Fruit fly (Drosophila melanogaster) whole organism, prepupa: ENCODE measurements around the gene CG42464.

ENCODE experiments used
- CG1621 ChIP-seq: fragments of 200-800 bp; sonication (Bioruptor generic); optimal IDR thresholded peaks from 3 replicates; lab custom pipeline; 2018; ENCODE audit warnings: missing biosample characterization, mild to moderate bottlenecking, missing genetic modification characterization
- CG3032 ChIP-seq: fragments of 200-800 bp; optimal IDR thresholded peaks from 2 replicates; lab custom pipeline; 2019; ENCODE audit warnings: missing biosample characterization, mild to moderate bottlenecking, missing genetic modification characterization, moderate library complexity
- CG31627 ChIP-seq: fragments of 200-800 bp; sonication (Bioruptor generic); optimal IDR thresholded peaks from 3 replicates; lab custom pipeline; 2016; ENCODE audit warnings: missing biosample characterization, missing genetic modification characterization
- CG34406 ChIP-seq: fragments of 200-800 bp; sonication (Bioruptor generic); optimal IDR thresholded peaks from 3 replicates; lab custom pipeline; 2016; ENCODE audit warnings: missing biosample characterization, missing genetic modification characterization
- CG6163 ChIP-seq: fragments of 200-800 bp; sonication (Bioruptor generic); IDR thresholded peaks from 3 replicates; pipeline ENCODE4 v1.3.6; 2022; ENCODE audit warnings: missing biosample characterization, missing genetic modification characterization
- CG6854 ChIP-seq: fragments of 200-800 bp; sonication (Bioruptor generic); optimal IDR thresholded peaks from 2 replicates; lab custom pipeline; 2017; ENCODE audit warnings: missing biosample characterization, mild to moderate bottlenecking, missing genetic modification characterization
- CG8319 ChIP-seq: fragments of 200-800 bp; sonication (Bioruptor generic); optimal IDR thresholded peaks from 3 replicates; lab custom pipeline; 2016; ENCODE audit warnings: missing biosample characterization, missing genetic modification characterization
- CG9139 ChIP-seq: fragments of 200-800 bp; sonication (Bioruptor generic); optimal IDR thresholded peaks from 3 replicates; lab custom pipeline; 2017; ENCODE audit warnings: missing biosample characterization, mild to moderate bottlenecking, missing genetic modification characterization
- Hr39 ChIP-seq: fragments of 200-800 bp; sonication (Bioruptor generic); optimal IDR thresholded peaks from 2 replicates; lab custom pipeline; 2016; ENCODE audit warnings: missing biosample characterization, missing genetic modification characterization
- Lpt ChIP-seq: fragments of 200-800 bp; sonication (Bioruptor generic); optimal IDR thresholded peaks from 3 replicates; lab custom pipeline; 2016; ENCODE audit warnings: missing biosample characterization, missing genetic modification characterization
- Smox ChIP-seq: fragments of 200-800 bp; sonication (Bioruptor generic); optimal IDR thresholded peaks from 3 replicates; lab custom pipeline; 2016; ENCODE audit warnings: missing biosample characterization, missing genetic modification characterization
- cyc ChIP-seq: fragments of 200-800 bp; sonication (Bioruptor generic); optimal IDR thresholded peaks from 3 replicates; lab custom pipeline; 2016; ENCODE audit warnings: missing biosample characterization, missing genetic modification characterization
- net ChIP-seq: fragments of 200-800 bp; sonication (Bioruptor generic); optimal IDR thresholded peaks from 3 replicates; lab custom pipeline; 2016; ENCODE audit warnings: missing biosample characterization, missing genetic modification characterization
- pdm3 ChIP-seq: fragments of 200-800 bp; sonication (Bioruptor generic); optimal IDR thresholded peaks from 3 replicates; lab custom pipeline; 2016; ENCODE audit warnings: missing biosample characterization, missing genetic modification characterization

DNA sequence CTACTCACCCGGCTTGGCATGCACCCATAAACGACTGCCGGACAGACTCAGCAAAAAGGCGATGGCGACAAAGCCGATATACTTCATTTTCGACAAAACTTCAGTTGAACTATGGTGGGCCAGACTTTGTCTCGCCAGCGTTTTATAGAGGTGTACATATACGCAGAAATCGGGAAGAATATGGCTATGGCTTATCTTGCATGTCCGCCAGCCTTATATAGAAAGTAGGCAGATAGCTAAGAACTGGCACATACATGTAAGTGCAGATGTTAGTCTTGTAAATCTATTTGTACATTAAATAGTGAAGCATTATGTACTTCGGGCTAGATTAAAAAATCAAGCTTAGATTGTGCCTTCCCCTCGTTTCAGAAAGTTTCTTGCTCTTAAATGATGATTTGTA, 6.2 kb upstream of the CG42464 start, which contains the start of gene CG3513:
- no peak for TF ChIP-seq CG8319
- TF ChIP-seq Lpt, result no peak
- no peak for TF ChIP-seq CG9139
- no peak for TF ChIP-seq CG1621
- no peak for TF ChIP-seq net
- TF ChIP-seq Smox (GFP tag; lab: Kevin White, UChicago), result no peak
- TF ChIP-seq Hr39 (GFP tag; lab: Kevin White, UChicago), result no peak
- no peak for TF ChIP-seq CG3032 (tag; lab: Kevin White, UChicago)
- no peak for TF ChIP-seq CG31627 (GFP tag; lab: Kevin White, UChicago)
- TF ChIP-seq pdm3 (GFP tag; lab: Kevin White, UChicago), result no peak
- no peak for TF ChIP-seq CG6854 (GFP tag; lab: Kevin White, UChicago)
- no peak for TF ChIP-seq cyc (GFP tag; lab: Kevin White, UChicago)
- TF ChIP-seq CG34406 (GFP tag; lab: Kevin White, UChicago), result no peak
- no peak for TF ChIP-seq CG6163 (GFP tag; lab: Robert Waterston, UW)
